Worm (Caenorhabditis elegans): ENCODE measurements around the gene nlp-51.

Gene nlp-51

ce11 chrII:11285282-11285933 is 34.1 kb downstream of the nlp-51 start:
- TF ChIP-seq hlh-4 (tag; optimal IDR thresholded peaks at IDR 0.05) (no peak), elt-2 (tag; optimal IDR thresholded peaks at IDR 0.05) (peak; percentile 25)

DNA sequence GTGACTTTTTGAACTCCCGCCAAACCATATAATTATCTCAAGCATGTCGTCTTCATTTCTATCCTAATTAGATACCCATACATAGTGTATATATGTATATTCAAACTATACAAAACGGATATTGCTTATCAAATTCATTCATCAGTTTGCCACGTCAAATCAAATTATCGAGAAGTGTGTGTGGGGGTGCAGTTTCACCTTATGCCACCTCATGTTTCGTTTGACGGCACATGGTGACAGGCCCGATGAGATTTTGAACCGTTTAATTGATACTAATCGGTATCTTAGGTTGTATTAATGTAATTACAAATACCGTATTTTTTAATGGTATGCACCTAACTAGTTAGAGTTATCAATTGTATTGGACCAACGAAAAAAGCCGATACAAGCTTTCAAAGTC is 34.8 kb downstream of the nlp-51 start:
- TF ChIP-seq nhr-90 (tag; optimal IDR thresholded peaks at IDR 0.05; ENCODE audit: poor library complexity) (no peak), nhr-28 (tag; optimal IDR thresholded peaks at IDR 0.05) (no peak), lin-13 (GFP tag; optimal IDR thresholded peaks at IDR 0.05) (no peak), nhr-77 (tag; optimal IDR thresholded peaks at IDR 0.05) (no peak), unc-130 (tag; optimal IDR thresholded peaks at IDR 0.05) (peak; percentile 96), nhr-12 (tag; optimal IDR thresholded peaks at IDR 0.05) (no peak), lin-14 (GFP tag; optimal IDR thresholded peaks at IDR 0.05) (peak; percentile 13), aha-1 (tag; optimal IDR thresholded peaks at IDR 0.05) (no peak), rnt-1 (tag; optimal IDR thresholded peaks at IDR 0.05) (no peak), tlp-1 (tag; optimal IDR thresholded peaks at IDR 0.05) (no peak), fos-1 (tag; optimal IDR thresholded peaks at IDR 0.05) (no peak), tbx-2 (tag; optimal IDR thresholded peaks at IDR 0.05) (peak; percentile 17), lsy-2 (tag; optimal IDR thresholded peaks at IDR 0.05) (no peak), nhr-85 (tag) (peak; percentile 51), nhr-237 (tag; optimal IDR thresholded peaks at IDR 0.05) (no peak), irx-1 (tag; optimal IDR thresholded peaks at IDR 0.05) (no peak)

DNA sequence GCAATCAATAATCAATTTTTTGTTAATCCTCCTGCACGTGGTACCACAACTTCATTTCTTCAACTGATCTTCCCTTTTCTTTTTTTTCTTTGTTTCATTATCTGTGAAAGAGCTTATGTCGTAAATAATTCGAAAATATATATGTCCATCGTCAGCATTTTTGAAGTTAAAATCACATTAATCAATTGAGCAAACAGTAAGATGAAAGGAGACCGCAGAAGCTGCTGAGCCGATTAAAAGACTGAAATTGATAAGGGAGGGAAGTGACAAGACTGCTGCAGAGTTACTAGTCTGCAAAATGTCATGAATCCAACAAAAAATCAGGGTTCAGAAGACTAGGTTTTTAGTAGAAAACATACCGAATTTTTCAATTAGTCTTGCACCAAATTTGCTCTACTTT is 35.7 kb downstream of the nlp-51 start:
- no peak for TF ChIP-seq dpl-1 (GFP tag; optimal IDR thresholded peaks at IDR 0.05)
- peak; percentile 40 for TF ChIP-seq nhr-85 (tag)
- peak; percentile 42 for TF ChIP-seq elt-2 (tag; optimal IDR thresholded peaks at IDR 0.05)
- TF ChIP-seq C04F5.9 (tag; optimal IDR thresholded peaks at IDR 0.05) = no peak

ce11 chrII:11283013-11283412 is 36.5 kb downstream of the nlp-51 start:
- no peak for TF ChIP-seq efl-1 (optimal IDR thresholded peaks at IDR 0.05)
- peak in 1 of 2 experiments; percentile 88 for TF ChIP-seq efl-1 (GFP tag; optimal IDR thresholded peaks at IDR 0.05 in 1 of 2)
- TF ChIP-seq rnt-1 (tag; optimal IDR thresholded peaks at IDR 0.05) = peak; percentile 44
- peak; percentile 29 for TF ChIP-seq unc-130 (tag; optimal IDR thresholded peaks at IDR 0.05)
- no peak for TF ChIP-seq pqm-1 (tag; optimal IDR thresholded peaks at IDR 0.05)
- no peak for TF ChIP-seq snpc-4 (tag; optimal IDR thresholded peaks at IDR 0.05)
- TF ChIP-seq lsy-2 (tag; optimal IDR thresholded peaks at IDR 0.05) = no peak

- TF ChIP-seq lin-15B (tag; optimal IDR thresholded peaks at IDR 0.05) (no peak), vab-15 (tag; optimal IDR thresholded peaks at IDR 0.05) (no peak), mab-9 (GFP tag; IDR thresholded peaks at IDR 0.05) (no peak), sox-4 (tag; optimal IDR thresholded peaks at IDR 0.05) (no peak), egl-27 (tag; optimal IDR thresholded peaks at IDR 0.05) (no peak), lin-39 (tag; optimal IDR thresholded peaks at IDR 0.05) (no peak), fos-1 (tag; optimal IDR thresholded peaks at IDR 0.05) (no peak), nhr-71 (tag; optimal IDR thresholded peaks at IDR 0.05) (no peak), tlp-1 (tag; optimal IDR thresholded peaks at IDR 0.05) (no peak)
These were observed 37.8 kb downstream of the nlp-51 start, which contains the start of gene unc-130 for ce11 chrII:11281666-11282065. Gene unc-130 (plus strand): TSS chrII:11281966.

ce11 chrII:11281177-11281576 is 38.3 kb downstream of the nlp-51 start:
- TF ChIP-seq ztf-11 (tag; optimal IDR thresholded peaks at IDR 0.05) (no peak), rnt-1 (tag; optimal IDR thresholded peaks at IDR 0.05) (peak; percentile 54), lin-14 (GFP tag; optimal IDR thresholded peaks at IDR 0.05) (no peak), dsc-1 (tag; optimal IDR thresholded peaks at IDR 0.05) (no peak), snu-23 (GFP tag; optimal IDR thresholded peaks at IDR 0.05) (peak; percentile 1), ceh-8 (GFP tag; optimal IDR thresholded peaks at IDR 0.05) (no peak), egl-13 (tag; optimal IDR thresholded peaks at IDR 0.05) (no peak), lin-13 (GFP tag; optimal IDR thresholded peaks at IDR 0.05) (no peak), unc-130 (tag; optimal IDR thresholded peaks at IDR 0.05) (peak; percentile 94), blmp-1 (tag; optimal IDR thresholded peaks at IDR 0.05) (no peak), nhr-85 (tag) (peak; percentile 54), lin-39 (tag; optimal IDR thresholded peaks at IDR 0.05) (no peak), ama-1 (optimal IDR thresholded peaks at IDR 0.05) (no peak), lsy-2 (tag; optimal IDR thresholded peaks at IDR 0.05) (peak; percentile 45 to 84), mab-9 (GFP tag; IDR thresholded peaks at IDR 0.05) (no peak), nhr-71 (tag; optimal IDR thresholded peaks at IDR 0.05) (peak; percentile 22), F16B12.6 (tag; optimal IDR thresholded peaks at IDR 0.05) (no peak), nhr-19 (GFP tag; conservative IDR thresholded peaks at IDR 0.05) (0 out of 2 replicates have a peak, but pooled peaks have one; percentile 12), ets-5 (GFP tag; IDR thresholded peaks at IDR 0.05) (no peak), lin-15B (tag; optimal IDR thresholded peaks at IDR 0.05) (no peak), unc-62 (GFP tag; optimal IDR thresholded peaks at IDR 0.05) (no peak), nhr-20 (tag; optimal IDR thresholded peaks at IDR 0.05) (no peak)
